Fruit fly (Drosophila melanogaster) whole organism, wandering third instar larva: ENCODE data around the gene Cdc5.

Source experiments
- Abd-B ChIP-seq: fragments of >200 bp; optimal IDR thresholded peaks from 2 replicates; lab custom pipeline; 2017; ENCODE audit warnings: missing biosample characterization, missing genetic modification characterization
- CG32264 ChIP-seq: fragments of 200-800 bp; sonication (Bioruptor generic); optimal IDR thresholded peaks from 2 replicates; lab custom pipeline; 2016; ENCODE audit warnings: missing biosample characterization, missing genetic modification characterization
- CrebA ChIP-seq: fragments of 200-800 bp; sonication (Bioruptor generic); optimal IDR thresholded peaks from 2 replicates; lab custom pipeline; 2016; ENCODE audit warnings: missing biosample characterization, mild to moderate bottlenecking, missing genetic modification characterization, borderline replicate concordance
- Dif ChIP-seq: fragments of 200-275, 200-300 bp; sonication (Bioruptor generic); optimal IDR thresholded peaks from 2 replicates; lab custom pipeline; 2018; ENCODE audit warnings: missing biosample characterization, missing genetic modification characterization; ENCODE audit not compliant: partially characterized antibody
- GATAd ChIP-seq: sonication (Bioruptor generic); optimal IDR thresholded peaks from 2 replicates; lab custom pipeline; 2016; ENCODE audit warnings: missing biosample characterization, missing genetic modification characterization
- HLH106 ChIP-seq: fragments of 200-800 bp; optimal IDR thresholded peaks from 3 replicates; lab custom pipeline; 2019; ENCODE audit warnings: missing biosample characterization, mild to moderate bottlenecking, missing genetic modification characterization, moderate library complexity
- Hnf4 ChIP-seq: fragments of 200-800 bp; sonication (Bioruptor generic); optimal IDR thresholded peaks from 2 replicates; lab custom pipeline; 2016; ENCODE audit warnings: missing biosample characterization, mild to moderate bottlenecking, missing genetic modification characterization
- Hr78 ChIP-seq: fragments of >200 bp; optimal IDR thresholded peaks from 2 replicates; lab custom pipeline; 2017; ENCODE audit warnings: missing biosample characterization, missing genetic modification characterization
- Hr83 ChIP-seq: fragments of 200-300 bp; sonication (Bioruptor generic); optimal IDR thresholded peaks from 2 replicates; lab custom pipeline; 2016; ENCODE audit warnings: missing biosample characterization, mild to moderate bottlenecking, missing genetic modification characterization, moderate library complexity; ENCODE audit not compliant: poor library complexity, severe bottlenecking
- Jra ChIP-seq: sonication (Bioruptor generic); optimal IDR thresholded peaks from 2 replicates; lab custom pipeline; 2016; ENCODE audit warnings: missing biosample characterization, missing genetic modification characterization
- Mio ChIP-seq: sonication (Bioruptor generic); optimal IDR thresholded peaks from 2 replicates; lab custom pipeline; 2016; ENCODE audit warnings: missing biosample characterization, missing genetic modification characterization
- Myc ChIP-seq: fragments of >200 bp; optimal IDR thresholded peaks from 2 replicates; lab custom pipeline; 2017
- N ChIP-seq: fragments of >200 bp; optimal IDR thresholded peaks from 2 replicates; lab custom pipeline; 2018; ENCODE audit warnings: missing biosample characterization, missing external identifiers, missing genetic modification characterization
- OdsH ChIP-seq: fragments of 200-800 bp; sonication (Bioruptor generic); optimal IDR thresholded peaks from 2 replicates; lab custom pipeline; 2016; ENCODE audit warnings: missing biosample characterization, mild to moderate bottlenecking, missing genetic modification characterization
- Sp1 ChIP-seq: fragments of 200-800 bp; sonication (Bioruptor generic); optimal IDR thresholded peaks from 3 replicates; lab custom pipeline; 2019; ENCODE audit warnings: missing biosample characterization, mild to moderate bottlenecking, missing genetic modification characterization, moderate library complexity
- Vsx2 ChIP-seq: fragments of 200-300, 225-300 bp; sonication (Bioruptor generic); optimal IDR thresholded peaks from 2 replicates; lab custom pipeline; 2018; ENCODE audit warnings: missing biosample characterization, missing genetic modification characterization; ENCODE audit not compliant: partially characterized antibody
- brk ChIP-seq: fragments of 200-800 bp; sonication (Bioruptor generic); optimal IDR thresholded peaks from 2 replicates; lab custom pipeline; 2016; ENCODE audit warnings: missing biosample characterization, mild to moderate bottlenecking, missing genetic modification characterization
- dl ChIP-seq, 2 experiments: fragments of 175-275, 200-275 bp in 1 of 2; fragments of 200-275 bp in 1 of 2; sonication (Bioruptor generic); optimal IDR thresholded peaks; lab custom pipeline; 2018; ENCODE audit warnings: mild to moderate bottlenecking in 2 of 2, missing biosample characterization in 2 of 2, missing genetic modification characterization in 2 of 2, moderate library complexity in 2 of 2; ENCODE audit not compliant: partially characterized antibody in 2 of 2, insufficient read depth in 1 of 2
- dmrt93B ChIP-seq: fragments of 200-800 bp; sonication (Bioruptor generic); optimal IDR thresholded peaks from 2 replicates; lab custom pipeline; 2018; ENCODE audit warnings: missing biosample characterization, mild to moderate bottlenecking, missing genetic modification characterization
- dsf ChIP-seq: sonication (Bioruptor generic); optimal IDR thresholded peaks from 2 replicates; lab custom pipeline; 2016; ENCODE audit warnings: missing biosample characterization, missing genetic modification characterization, borderline replicate concordance
- foxo ChIP-seq, 2 experiments: fragments of 200-800 bp; sonication (Bioruptor generic); optimal IDR thresholded peaks; 2 replicates in 1 of 2; 3 replicates in 1 of 2; lab custom pipeline; 2016 to 2017; ENCODE audit warnings: missing biosample characterization in 2 of 2, missing genetic modification characterization in 2 of 2
- fru ChIP-seq: fragments of 200-800 bp; sonication (Bioruptor generic); optimal IDR thresholded peaks from 3 replicates; lab custom pipeline; 2016; ENCODE audit warnings: missing biosample characterization, mild to moderate bottlenecking, missing genetic modification characterization
- h ChIP-seq: fragments of 200-800 bp; sonication (Bioruptor generic); optimal IDR thresholded peaks from 3 replicates; lab custom pipeline; 2016; ENCODE audit warnings: missing biosample characterization, mild to moderate bottlenecking, missing genetic modification characterization
- jim ChIP-seq: fragments of 175-275, 200-325 bp; sonication (Bioruptor generic); optimal IDR thresholded peaks from 2 replicates; lab custom pipeline; 2016; ENCODE audit warnings: missing biosample characterization, mild to moderate bottlenecking, missing genetic modification characterization
- lola ChIP-seq: fragments of >200 bp; optimal IDR thresholded peaks from 2 replicates; lab custom pipeline; 2017; ENCODE audit warnings: missing biosample characterization, missing genetic modification characterization
- pan ChIP-seq: fragments of >200 bp; optimal IDR thresholded peaks from 2 replicates; lab custom pipeline; 2017
- psq ChIP-seq: fragments of 200-800 bp; sonication (Bioruptor generic); optimal IDR thresholded peaks from 3 replicates; lab custom pipeline; 2017; ENCODE audit warnings: missing biosample characterization, mild to moderate bottlenecking, missing genetic modification characterization, moderate library complexity
- rgr ChIP-seq: fragments of 200-800 bp; sonication (Bioruptor generic); optimal IDR thresholded peaks from 3 replicates; lab custom pipeline; 2016; ENCODE audit warnings: missing biosample characterization, mild to moderate bottlenecking, missing genetic modification characterization
- sage ChIP-seq: fragments of 200-800 bp; sonication (Bioruptor generic); optimal IDR thresholded peaks from 2 replicates; lab custom pipeline; 2016; ENCODE audit warnings: missing biosample characterization, mild to moderate bottlenecking, missing genetic modification characterization
- sv ChIP-seq: fragments of 200-800 bp; sonication (Bioruptor generic); optimal IDR thresholded peaks from 3 replicates; lab custom pipeline; 2016; ENCODE audit warnings: missing biosample characterization, missing genetic modification characterization
- tai ChIP-seq: sonication (Bioruptor generic); optimal IDR thresholded peaks from 2 replicates; lab custom pipeline; 2016; ENCODE audit warnings: missing biosample characterization, missing genetic modification characterization
- usp ChIP-seq: fragments of >200 bp; optimal IDR thresholded peaks from 2 replicates; lab custom pipeline; 2017; ENCODE audit warnings: missing biosample characterization, missing genetic modification characterization

Cdc5 gene

DNA sequence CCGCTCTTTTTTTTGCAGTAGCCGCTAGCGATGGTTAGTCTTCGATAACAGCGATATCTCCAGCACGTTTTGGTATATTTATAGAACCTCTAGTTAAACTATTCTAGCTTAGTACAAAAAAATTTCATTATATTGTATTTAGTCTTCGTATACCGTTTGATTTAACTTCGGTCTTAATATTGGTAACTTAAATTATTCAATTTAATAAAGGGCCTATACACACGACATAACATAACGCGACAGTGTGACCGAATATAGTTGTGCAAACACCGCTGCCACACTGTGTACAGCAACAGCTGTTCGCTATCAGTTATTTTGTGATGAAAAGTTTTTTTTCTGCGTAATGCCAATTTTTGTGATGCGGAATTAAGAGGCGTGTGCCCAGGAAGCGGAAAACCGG, at the start of gene Cdc5, which contains the start of gene CG1233:
TSS of gene Cdc5 (minus strand) at position 183 of the 400 bp plus-strand sequence.
TSS of gene CG1233 (plus strand) at position 272 of the 400 bp plus-strand sequence.
- TF ChIP-seq fru (no peak), Jra (GFP tag; lab: Kevin White, UChicago) (no peak), Myc (lab: Kevin White, UChicago) (no peak), pan (no peak), GATAd (GFP tag; lab: Kevin White, UChicago) (no peak), Dif (peak; percentile 98), jim (no peak), sv (GFP tag; lab: Kevin White, UChicago) (peak; percentile 16), dl (GFP tag; optimal IDR thresholded peaks at IDR 0.05; lab: Kevin White, UChicago; ENCODE audit: insufficient read depth in 1 of 2, partially characterized antibody in 2 of 2) (peak in 1 of 2 experiments; percentile 76), CG32264 (no peak), N (GFP tag; lab: Kevin White, UChicago) (no peak), HLH106 (tag; lab: Kevin White, UChicago) (no peak), Vsx2 (GFP tag; lab: Kevin White, UChicago) (peak; percentile 99), Sp1 (GFP tag; lab: Kevin White, UChicago) (no peak), Hr78 (GFP tag; lab: Kevin White, UChicago) (no peak), tai (GFP tag; lab: Kevin White, UChicago) (no peak), Mio (GFP tag; lab: Kevin White, UChicago) (no peak), Hr83 (no peak)

DNA sequence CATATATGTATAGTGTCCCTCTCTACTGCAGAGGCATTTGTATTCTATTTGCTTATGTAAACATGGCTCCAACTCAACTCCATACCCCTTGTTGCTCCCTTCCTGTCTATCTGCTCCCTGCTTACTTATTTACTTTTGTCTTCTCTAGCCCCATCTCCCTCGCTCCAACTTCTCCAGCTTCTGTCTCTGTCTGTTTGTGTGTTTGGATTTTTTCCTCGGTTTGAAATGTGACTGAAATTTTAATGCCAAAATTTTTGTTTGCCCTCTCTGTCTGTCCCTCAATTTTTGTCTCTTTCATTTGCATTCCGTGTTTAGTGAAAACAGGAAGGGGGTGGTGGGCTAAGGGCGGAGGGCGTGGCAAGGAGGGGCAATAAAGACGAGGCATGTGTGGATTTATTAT, 48.6 kb upstream of the Cdc5 start:
- TF ChIP-seq psq (GFP tag; lab: Kevin White, UChicago), result no peak
- no peak for TF ChIP-seq usp
- TF ChIP-seq fru, result peak; percentile 4
- no peak for TF ChIP-seq GATAd (GFP tag; lab: Kevin White, UChicago)

DNA sequence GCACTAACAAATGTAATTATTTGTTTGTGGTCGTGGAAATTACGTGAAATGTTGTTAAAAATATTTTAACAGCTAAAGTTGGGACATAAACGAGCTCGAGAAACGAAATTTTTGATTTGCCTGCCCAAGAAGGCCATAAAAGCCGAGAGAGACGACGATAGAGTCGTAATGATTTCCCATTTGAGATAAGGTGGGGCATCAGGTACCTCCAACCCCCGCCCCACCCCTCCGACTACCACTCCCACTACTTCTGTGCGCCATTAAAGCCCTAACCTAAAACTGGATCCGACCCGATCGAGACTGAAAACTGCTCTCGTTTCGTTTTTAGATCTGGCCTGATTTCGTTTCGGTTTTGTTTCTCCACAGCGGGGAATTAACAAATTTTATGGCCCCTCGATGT, 39.1 kb upstream of the Cdc5 start:
- TF ChIP-seq OdsH (GFP tag; lab: Kevin White, UChicago), result no peak
- no peak for TF ChIP-seq h (GFP tag; lab: Kevin White, UChicago)
- no peak for TF ChIP-seq sv (GFP tag; lab: Kevin White, UChicago)

DNA sequence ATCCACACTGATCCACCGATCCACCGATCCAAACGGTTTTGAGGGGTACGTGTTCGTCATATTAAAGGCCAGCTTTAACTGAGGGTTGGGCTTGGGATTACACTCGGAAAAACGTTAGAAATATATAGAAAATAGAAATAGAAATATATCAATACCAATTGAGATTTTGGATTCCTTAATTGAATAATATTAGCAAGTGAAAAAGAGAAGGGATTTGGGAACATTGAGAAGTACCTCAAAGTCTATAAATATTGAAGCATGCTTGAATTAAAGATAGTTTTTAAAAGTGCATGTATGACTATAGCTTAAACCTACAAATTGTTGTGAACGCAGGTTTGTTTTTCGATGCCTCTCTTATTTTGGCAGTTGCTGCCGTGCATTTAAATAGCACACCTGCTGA, 34.0 kb upstream of the Cdc5 start:
- TF ChIP-seq rgr (GFP tag; lab: Kevin White, UChicago) (no peak), dmrt93B (GFP tag; lab: Kevin White, UChicago) (no peak), Vsx2 (GFP tag; lab: Kevin White, UChicago) (no peak), usp (no peak), lola (GFP tag; lab: Kevin White, UChicago) (no peak), jim (no peak), h (GFP tag; lab: Kevin White, UChicago) (peak; percentile 1), sage (no peak)

DNA sequence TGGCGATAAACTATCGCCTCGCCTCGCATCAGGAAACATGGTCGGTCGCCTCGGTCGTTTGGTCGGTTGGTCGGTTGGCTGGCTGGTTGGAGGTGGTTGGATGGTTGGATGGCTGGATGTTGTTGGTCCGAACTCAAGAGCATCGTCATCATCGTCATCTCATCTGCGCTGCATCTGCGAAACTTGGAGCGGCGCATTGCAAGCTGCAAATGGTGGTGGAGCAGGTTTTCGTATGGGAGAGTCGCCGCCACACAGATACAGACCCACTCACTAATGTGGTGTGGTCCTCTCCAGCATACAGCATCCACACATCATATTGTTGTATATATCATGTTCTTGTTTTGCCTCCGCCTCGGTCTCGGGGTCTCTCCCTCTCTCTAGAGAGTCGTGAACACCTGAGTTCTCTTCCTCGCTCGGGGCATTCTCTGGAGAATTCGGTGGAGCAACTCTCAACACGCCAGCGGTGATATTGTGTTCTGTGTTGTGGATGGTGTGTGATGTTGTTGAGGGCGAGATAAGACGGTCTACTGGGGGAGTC, 31.5 kb upstream of the Cdc5 start, which contains the start of gene trh:
TSS of gene trh (minus strand) at position 12 of the 538 bp plus-strand sequence.
- TF ChIP-seq h (GFP tag; lab: Kevin White, UChicago) (no peak), fru (no peak), GATAd (GFP tag; lab: Kevin White, UChicago) (no peak), CrebA (GFP tag; lab: Kevin White, UChicago) (peak; percentile 23), Sp1 (GFP tag; lab: Kevin White, UChicago) (no peak), Vsx2 (GFP tag; lab: Kevin White, UChicago) (peak; percentile 8), sage (no peak), dl (GFP tag; optimal IDR thresholded peaks at IDR 0.05; lab: Kevin White, UChicago; ENCODE audit: insufficient read depth in 1 of 2, partially characterized antibody in 2 of 2) (peak; percentile 61 to 66), Hnf4 (no peak), HLH106 (tag; lab: Kevin White, UChicago) (no peak), dmrt93B (GFP tag; lab: Kevin White, UChicago) (no peak), pan (no peak), Dif (peak; percentile 60)
- TF ChIP-seq, all 38 proteins: peak for 4

DNA sequence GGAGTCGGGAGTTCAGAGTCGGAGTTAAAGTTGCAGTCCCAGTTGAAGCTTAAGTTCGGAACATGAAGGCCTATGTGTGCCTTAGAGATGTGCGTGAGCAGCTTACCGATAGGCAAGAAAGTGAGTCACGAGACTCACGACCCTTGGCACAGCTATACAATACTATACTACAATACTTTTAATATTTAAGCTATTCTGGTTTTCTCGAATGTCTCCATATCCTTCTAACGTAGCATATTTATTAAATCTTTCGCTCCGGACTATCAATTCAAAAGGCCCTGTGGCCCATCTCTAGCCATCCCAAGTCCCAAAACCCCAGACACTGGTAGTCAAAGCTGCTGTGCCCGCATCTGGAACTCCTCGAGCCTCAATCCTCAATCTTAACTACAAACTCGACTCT, 29.0 kb upstream of the Cdc5 start:
- no peak for TF ChIP-seq OdsH (GFP tag; lab: Kevin White, UChicago)
- TF ChIP-seq rgr (GFP tag; lab: Kevin White, UChicago), result no peak
- TF ChIP-seq fru, result peak; percentile 9
- no peak for TF ChIP-seq dl (GFP tag; optimal IDR thresholded peaks at IDR 0.05; lab: Kevin White, UChicago; ENCODE audit: insufficient read depth in 1 of 2, partially characterized antibody in 2 of 2)
- TF ChIP-seq Hnf4, result no peak
- TF ChIP-seq Dif, result no peak
- TF ChIP-seq dmrt93B (GFP tag; lab: Kevin White, UChicago), result no peak
- peak; percentile 23 for TF ChIP-seq HLH106 (tag; lab: Kevin White, UChicago)
- no peak for TF ChIP-seq brk (GFP tag; lab: Kevin White, UChicago)
- TF ChIP-seq Abd-B (GFP tag; lab: Kevin White, UChicago), result no peak
- no peak for TF ChIP-seq dsf (GFP tag; lab: Kevin White, UChicago)
- peak in 1 of 2 experiments; percentile 38 for TF ChIP-seq foxo (GFP tag; optimal IDR thresholded peaks at IDR 0.05; lab: Kevin White, UChicago)
- no peak for TF ChIP-seq Myc (lab: Kevin White, UChicago)
- TF ChIP-seq tai (GFP tag; lab: Kevin White, UChicago), result no peak
- TF ChIP-seq h (GFP tag; lab: Kevin White, UChicago), result peak; percentile 48
- no peak for TF ChIP-seq lola (GFP tag; lab: Kevin White, UChicago)
